Worm (Caenorhabditis elegans): ENCODE measurements around the gene pkhm-2.
A peak's percentile ranks its signal among the peaks of the same experiment; 100 is the strongest.

The pkhm-2 gene

ce11 chrX:15213182-15213829, 32.0 kb upstream of the pkhm-2 start, which contains the start of the genes H03A11.13 and famk-1:
Gene H03A11.13 (minus strand): TSS chrX:15213232.
Gene famk-1 (minus strand): TSS chrX:15213259.
- TF ChIP-seq unc-42 (tag; optimal IDR thresholded peaks at IDR 0.05) (no peak), lin-11 (tag; optimal IDR thresholded peaks at IDR 0.05) (no peak), C38D4.7 (GFP tag; optimal IDR thresholded peaks at IDR 0.05) (no peak), sdc-2 (tag; optimal IDR thresholded peaks at IDR 0.05) (no peak)

ce11 chrX:15200720-15201119, 19.5 kb upstream of the pkhm-2 start:
- TF ChIP-seq odd-2 (tag; optimal IDR thresholded peaks at IDR 0.05), result no peak
- TF ChIP-seq ceh-34 (tag; optimal IDR thresholded peaks at IDR 0.05), result no peak
- TF ChIP-seq gmeb-2 (tag; optimal IDR thresholded peaks at IDR 0.05), result peak; percentile 14
- TF ChIP-seq ceh-31 (tag; optimal IDR thresholded peaks at IDR 0.05), result no peak
- TF ChIP-seq elt-2 (tag; optimal IDR thresholded peaks at IDR 0.05), result peak; percentile 17
- peak; percentile 20 for TF ChIP-seq ceh-6 (GFP tag; optimal IDR thresholded peaks at IDR 0.05)

- peak; percentile 63 for TF ChIP-seq unc-42 (tag; optimal IDR thresholded peaks at IDR 0.05)
- no peak for TF ChIP-seq ama-1 (optimal IDR thresholded peaks at IDR 0.05)
These were observed 18.9 kb upstream of the pkhm-2 start for ce11 chrX:15200146-15200545.

- no peak for TF ChIP-seq sox-4 (tag; optimal IDR thresholded peaks at IDR 0.05)
- TF ChIP-seq ceh-2 (tag; optimal IDR thresholded peaks at IDR 0.05), result no peak
- no peak for TF ChIP-seq ceh-24 (tag; optimal IDR thresholded peaks at IDR 0.05)
- TF ChIP-seq ztf-16 (tag; optimal IDR thresholded peaks at IDR 0.05), result no peak
- no peak for TF ChIP-seq sdc-2 (tag; optimal IDR thresholded peaks at IDR 0.05)
- no peak for TF ChIP-seq dve-1 (tag; optimal IDR thresholded peaks at IDR 0.05)
- no peak for TF ChIP-seq hlh-13 (GFP tag; optimal IDR thresholded peaks at IDR 0.05)
- no peak for TF ChIP-seq pha-2 (tag; optimal IDR thresholded peaks at IDR 0.05)
- TF ChIP-seq T23F11.4 (GFP tag; optimal IDR thresholded peaks at IDR 0.05), result no peak
- TF ChIP-seq hlh-30 (tag; optimal IDR thresholded peaks at IDR 0.05; ENCODE audit: insufficient read depth), result no peak
- no peak for TF ChIP-seq odd-2 (tag; optimal IDR thresholded peaks at IDR 0.05)
- no peak for TF ChIP-seq ceh-14 (tag; optimal IDR thresholded peaks at IDR 0.05)
These were observed 17.8 kb upstream of the pkhm-2 start, which contains the start of gene snt-7 for ce11 chrX:15199052-15199451. Gene snt-7 (minus strand): TSS chrX:15199152.

ce11 chrX:15194283-15194682, 13.0 kb upstream of the pkhm-2 start, which contains the start of gene phat-6:
Gene phat-6 (minus strand): TSS chrX:15194383.
- no peak for TF ChIP-seq elt-2 (tag; optimal IDR thresholded peaks at IDR 0.05)
- no peak for TF ChIP-seq dve-1 (tag; optimal IDR thresholded peaks at IDR 0.05)
- TF ChIP-seq K09A11.1 (tag; optimal IDR thresholded peaks at IDR 0.05; ENCODE audit: insufficient read depth), result no peak
- TF ChIP-seq odd-2 (tag; optimal IDR thresholded peaks at IDR 0.05), result no peak
- no peak for TF ChIP-seq tbx-7 (tag; optimal IDR thresholded peaks at IDR 0.05)
- TF ChIP-seq C08G9.2 (tag; optimal IDR thresholded peaks at IDR 0.05), result no peak
- TF ChIP-seq unc-86 (tag; optimal IDR thresholded peaks at IDR 0.05), result no peak
- no peak for TF ChIP-seq ceh-34 (tag; optimal IDR thresholded peaks at IDR 0.05)
- no peak for TF ChIP-seq ceh-19 (GFP tag; optimal IDR thresholded peaks at IDR 0.05)
- no peak for TF ChIP-seq K02D7.2 (tag; optimal IDR thresholded peaks at IDR 0.05)
- no peak for TF ChIP-seq unc-3 (GFP tag; conservative IDR thresholded peaks at IDR 0.05)
- TF ChIP-seq unc-3 (tag; optimal IDR thresholded peaks at IDR 0.05), result no peak
- TF ChIP-seq ceh-22 (tag; optimal IDR thresholded peaks at IDR 0.05), result no peak
- no peak for TF ChIP-seq ceh-30 (tag; optimal IDR thresholded peaks at IDR 0.05)
- no peak for TF ChIP-seq ceh-48 (tag; optimal IDR thresholded peaks at IDR 0.05)
- TF ChIP-seq nhr-232 (tag; optimal IDR thresholded peaks at IDR 0.05), result no peak
- TF ChIP-seq sox-2 (GFP tag; IDR thresholded peaks at IDR 0.05), result no peak
- no peak for TF ChIP-seq fkh-10 (GFP tag; optimal IDR thresholded peaks at IDR 0.05)
- TF ChIP-seq ahr-1 (tag; optimal IDR thresholded peaks at IDR 0.05), result no peak
- TF ChIP-seq pax-1 (tag; optimal IDR thresholded peaks at IDR 0.05), result no peak
- TF ChIP-seq lim-6 (tag; optimal IDR thresholded peaks at IDR 0.05), result no peak

All from whole organism, late embryonic.